Worm (Caenorhabditis elegans) whole organism, late embryonic: ENCODE data around the gene arf-5.
A peak's percentile ranks its signal among the peaks of the same experiment; 100 is the strongest.

Experiments used
- C38D4.7 ChIP-seq: fragments of 200-800 bp; sonication (Bioruptor generic); optimal IDR thresholded peaks from 2 replicates; lab custom pipeline; 2018; ENCODE audit warnings: mild to moderate bottlenecking, missing genetic modification characterization, moderate library complexity, missing compliant biosample characterization
- K02D7.2 ChIP-seq: sonication (generic microtip); optimal IDR thresholded peaks from 2 replicates; lab custom pipeline; 2017; ENCODE audit warnings: mild to moderate bottlenecking, missing genetic modification characterization, missing compliant biosample characterization
- K09A11.1 ChIP-seq: sonication (generic microtip); optimal IDR thresholded peaks from 2 replicates; lab custom pipeline; 2017; ENCODE audit warnings: antibody characterized with exemption, mild to moderate bottlenecking, missing genetic modification characterization, missing compliant biosample characterization; ENCODE audit not compliant: insufficient read depth
- Y22D7AL.16 ChIP-seq: sonication (generic microtip); optimal IDR thresholded peaks from 2 replicates; lab custom pipeline; 2016; ENCODE audit warnings: missing genetic modification characterization, missing compliant biosample characterization
- ceh-18 ChIP-seq: sonication (generic microtip); optimal IDR thresholded peaks from 2 replicates; lab custom pipeline; 2016; ENCODE audit warnings: missing genetic modification characterization, missing compliant biosample characterization
- ceh-2 ChIP-seq: sonication (generic microtip); optimal IDR thresholded peaks from 2 replicates; lab custom pipeline; 2016; ENCODE audit warnings: missing genotype, missing genetic modification characterization, missing compliant biosample characterization
- ceh-22 ChIP-seq: sonication (generic microtip); optimal IDR thresholded peaks from 2 replicates; lab custom pipeline; 2017; ENCODE audit warnings: missing biosample characterization, missing genetic modification characterization
- ceh-30 ChIP-seq: fragments of 150-350 bp; optimal IDR thresholded peaks from 2 replicates; lab custom pipeline; 2014; ENCODE audit warnings: missing biosample characterization, missing genetic modification characterization
- ceh-31 ChIP-seq: sonication (generic microtip); optimal IDR thresholded peaks from 2 replicates; lab custom pipeline; 2016; ENCODE audit warnings: missing genetic modification characterization, missing compliant biosample characterization
- ceh-34 ChIP-seq: sonication (generic microtip); optimal IDR thresholded peaks from 2 replicates; lab custom pipeline; 2016; ENCODE audit warnings: mild to moderate bottlenecking, missing genetic modification characterization, missing compliant biosample characterization
- che-1 ChIP-seq: sonication (generic microtip); optimal IDR thresholded peaks from 2 replicates; lab custom pipeline; 2016; ENCODE audit warnings: mild to moderate bottlenecking, missing genetic modification characterization, missing compliant biosample characterization
- dve-1 ChIP-seq: sonication (generic microtip); optimal IDR thresholded peaks from 2 replicates; lab custom pipeline; 2017; ENCODE audit warnings: antibody characterized with exemption, mild to moderate bottlenecking, missing genetic modification characterization, missing compliant biosample characterization
- elt-2 ChIP-seq: sonication (generic microtip); optimal IDR thresholded peaks from 2 replicates; lab custom pipeline; 2016; ENCODE audit warnings: missing genetic modification reagents, missing genetic modification characterization, missing compliant biosample characterization
- elt-4 ChIP-seq: sonication (generic microtip); optimal IDR thresholded peaks from 2 replicates; lab custom pipeline; 2016; ENCODE audit warnings: missing genetic modification characterization, missing compliant biosample characterization
- ets-4 ChIP-seq: sonication (generic microtip); optimal IDR thresholded peaks from 2 replicates; lab custom pipeline; 2016; ENCODE audit warnings: missing genetic modification characterization, missing compliant biosample characterization
- fax-1 ChIP-seq: sonication (generic microtip); optimal IDR thresholded peaks from 2 replicates; lab custom pipeline; 2016; ENCODE audit warnings: missing genotype, missing genetic modification characterization, missing compliant biosample characterization
- fkh-10 ChIP-seq: fragments of 150-350 bp; optimal IDR thresholded peaks from 2 replicates; lab custom pipeline; 2014; ENCODE audit warnings: missing biosample characterization, missing genetic modification reagents, missing genetic modification characterization
- hlh-13 ChIP-seq: fragments of 200-800 bp; sonication (Bioruptor generic); optimal IDR thresholded peaks from 2 replicates; lab custom pipeline; 2018; ENCODE audit warnings: mild to moderate bottlenecking, missing genetic modification characterization, missing compliant biosample characterization
- hlh-30 ChIP-seq: sonication (generic microtip); optimal IDR thresholded peaks from 2 replicates; lab custom pipeline; 2017; ENCODE audit warnings: antibody characterized with exemption, missing genetic modification characterization, missing compliant biosample characterization; ENCODE audit not compliant: insufficient read depth
- hlh-8 ChIP-seq: sonication (generic microtip); optimal IDR thresholded peaks from 2 replicates; lab custom pipeline; 2016; ENCODE audit warnings: missing genotype, missing genetic modification characterization, missing compliant biosample characterization
- madf-2 ChIP-seq: sonication (generic microtip); optimal IDR thresholded peaks from 2 replicates; lab custom pipeline; 2017; ENCODE audit warnings: missing genetic modification characterization, missing compliant biosample characterization
- nfya-1 ChIP-seq: sonication (generic microtip); optimal IDR thresholded peaks from 2 replicates; lab custom pipeline; 2017; ENCODE audit warnings: missing genetic modification characterization, mild to moderate bottlenecking, missing compliant biosample characterization, antibody characterized with exemption, moderate library complexity
- nhr-232 ChIP-seq: sonication (generic microtip); optimal IDR thresholded peaks from 2 replicates; lab custom pipeline; 2016; ENCODE audit warnings: missing genetic modification characterization, missing compliant biosample characterization
- odd-2 ChIP-seq: sonication (generic microtip); optimal IDR thresholded peaks from 2 replicates; lab custom pipeline; 2017; ENCODE audit warnings: antibody characterized with exemption, mild to moderate bottlenecking, missing genetic modification characterization, missing compliant biosample characterization
- pat-9 ChIP-seq: fragments of 200-800 bp; sonication (Bioruptor generic); optimal IDR thresholded peaks from 2 replicates; lab custom pipeline; 2018; ENCODE audit warnings: mild to moderate bottlenecking, missing genetic modification characterization, moderate library complexity, missing compliant biosample characterization
- pha-2 ChIP-seq: sonication (generic microtip); optimal IDR thresholded peaks from 2 replicates; lab custom pipeline; 2017; ENCODE audit warnings: mild to moderate bottlenecking, missing genetic modification characterization, missing compliant biosample characterization
- pha-4 ChIP-seq: fragments of 150-350 bp; optimal IDR thresholded peaks from 2 replicates; lab custom pipeline; 2018; ENCODE audit warnings: missing biosample characterization, missing genetic modification reagents, missing genetic modification characterization
- pqm-1 ChIP-seq: sonication (generic microtip); optimal IDR thresholded peaks from 2 replicates; lab custom pipeline; 2016; ENCODE audit warnings: missing genetic modification characterization, missing compliant biosample characterization
- sdc-2 ChIP-seq: sonication (generic microtip); optimal IDR thresholded peaks from 2 replicates; lab custom pipeline; 2016; ENCODE audit warnings: missing genotype, missing genetic modification characterization, missing compliant biosample characterization
- sox-2 ChIP-seq: fragments of 200-800 bp; sonication (Bioruptor generic); IDR thresholded peaks from 2 replicates; pipeline ENCODE4 v1.3.6; 2022; ENCODE audit warnings: missing genetic modification reagents, missing genetic modification characterization, missing compliant biosample characterization
- sox-4 ChIP-seq: sonication (generic microtip); optimal IDR thresholded peaks from 2 replicates; lab custom pipeline; 2017; ENCODE audit warnings: mild to moderate bottlenecking, missing genetic modification characterization, inconsistent platforms, missing compliant biosample characterization
- syd-9 ChIP-seq: sonication (generic microtip); optimal IDR thresholded peaks from 2 replicates; lab custom pipeline; 2016; ENCODE audit warnings: mild to moderate bottlenecking, missing genetic modification characterization, moderate library complexity, missing compliant biosample characterization
- tbx-2 ChIP-seq: sonication (generic microtip); optimal IDR thresholded peaks from 2 replicates; lab custom pipeline; 2016; ENCODE audit warnings: missing genetic modification characterization, missing compliant biosample characterization
- ttx-3 ChIP-seq: sonication (generic microtip); optimal IDR thresholded peaks from 2 replicates; lab custom pipeline; 2016; ENCODE audit warnings: missing genetic modification reagents, missing genetic modification characterization, missing compliant biosample characterization
- unc-42 ChIP-seq: sonication (generic microtip); optimal IDR thresholded peaks from 2 replicates; lab custom pipeline; 2016; ENCODE audit warnings: missing genotype, missing genetic modification characterization, missing compliant biosample characterization
- unc-55 ChIP-seq: sonication (generic microtip); optimal IDR thresholded peaks from 2 replicates; lab custom pipeline; 2017; ENCODE audit warnings: missing biosample characterization, missing genetic modification reagents, missing genetic modification characterization
- zip-5 ChIP-seq: sonication (generic microtip); optimal IDR thresholded peaks from 2 replicates; lab custom pipeline; 2016; ENCODE audit warnings: missing genetic modification characterization, missing compliant biosample characterization

arf-5 gene

ce11 chrIV:8019772-8020496 lies 37.6 kb downstream of the arf-5 start, which contains the start of gene dnc-4:
Gene dnc-4, minus strand, starts transcription at chrIV:8019808.
- no peak for TF ChIP-seq ceh-18
- TF ChIP-seq hlh-8 (tag; lab: Kevin White, UChicago): peak; percentile 24
- TF ChIP-seq ceh-31: peak; percentile 63
- TF ChIP-seq ets-4 (tag; lab: Kevin White, UChicago): peak; percentile 49
- TF ChIP-seq ceh-2 (tag; lab: Kevin White, UChicago): peak; percentile 47
- TF ChIP-seq Y22D7AL.16 (tag; lab: Kevin White, UChicago): no peak
- TF ChIP-seq unc-55: peak; percentile 5
- TF ChIP-seq unc-42: peak; percentile 32
- TF ChIP-seq fax-1 (tag; lab: Kevin White, UChicago): peak; percentile 14
- TF ChIP-seq elt-2 (tag; lab: Kevin White, UChicago): peak; percentile 11

ce11 chrIV:8022035-8022673 lies 39.8 kb downstream of the arf-5 start, which contains the start of gene C26B2.2:
Gene C26B2.2, minus strand, starts transcription at chrIV:8022122.
- TF ChIP-seq K02D7.2 (tag; lab: Kevin White, UChicago) (no peak), madf-2 (no peak), pha-4 (tag; lab: Kevin White, UChicago) (no peak), K09A11.1 (no peak), unc-42 (no peak), elt-4 (tag; lab: Kevin White, UChicago) (no peak), zip-5 (tag; lab: Kevin White, UChicago) (no peak), sdc-2 (tag; lab: Kevin White, UChicago) (no peak), sox-4 (tag; lab: Kevin White, UChicago) (no peak), che-1 (tag; lab: Kevin White, UChicago) (no peak), nhr-232 (no peak), ceh-30 (no peak)

- TF ChIP-seq hlh-30 (tag; lab: Kevin White, UChicago) (no peak), elt-2 (tag; lab: Kevin White, UChicago) (peak; percentile 46)
These were observed 41.5 kb downstream of the arf-5 start for ce11 chrIV:8023861-8024260.

- TF ChIP-seq fkh-10 (GFP tag; lab: Kevin White, UChicago) (no peak), pat-9 (no peak), sox-2 (GFP tag; lab: Robert Waterston, UW) (no peak), ets-4 (tag; lab: Kevin White, UChicago) (no peak), dve-1 (tag; lab: Kevin White, UChicago) (peak; percentile 5), C38D4.7 (GFP tag; lab: Kevin White, UChicago) (no peak), elt-2 (tag; lab: Kevin White, UChicago) (peak; percentile 4), elt-4 (tag; lab: Kevin White, UChicago) (no peak)
These were observed 44.0 kb downstream of the arf-5 start for ce11 chrIV:8026361-8026760.

ce11 chrIV:8027293-8027866 lies 45.1 kb downstream of the arf-5 start:
- peak; percentile 44 for TF ChIP-seq elt-2 (tag; lab: Kevin White, UChicago)
- TF ChIP-seq ttx-3 (tag; lab: Kevin White, UChicago): no peak

ce11 chrIV:8028372-8028771 lies 46.0 kb downstream of the arf-5 start:
- no peak for TF ChIP-seq ceh-34
- no peak for TF ChIP-seq ceh-22 (tag; lab: Kevin White, UChicago)
- TF ChIP-seq pha-2 (tag; lab: Kevin White, UChicago): no peak
- TF ChIP-seq ets-4 (tag; lab: Kevin White, UChicago): no peak
- TF ChIP-seq ttx-3 (tag; lab: Kevin White, UChicago): no peak
- TF ChIP-seq odd-2 (tag; lab: Kevin White, UChicago): no peak
- TF ChIP-seq sox-2 (GFP tag; lab: Robert Waterston, UW): no peak
- TF ChIP-seq pqm-1: no peak
- TF ChIP-seq ceh-30: no peak
- TF ChIP-seq hlh-13 (GFP tag; lab: Kevin White, UChicago): no peak
- TF ChIP-seq elt-2 (tag; lab: Kevin White, UChicago): peak; percentile 92
- TF ChIP-seq ceh-31: no peak
- no peak for TF ChIP-seq madf-2
- no peak for TF ChIP-seq syd-9 (tag; lab: Kevin White, UChicago)
- peak; percentile 28 for TF ChIP-seq hlh-30 (tag; lab: Kevin White, UChicago)
- TF ChIP-seq tbx-2: no peak
- no peak for TF ChIP-seq nfya-1 (tag; lab: Kevin White, UChicago)
- TF ChIP-seq, all 69 proteins: peak for 2
